Fruit fly (Drosophila melanogaster) whole organism, embryonic: Measurements from ENCODE around the gene AP-1mu.

Source experiments
- Bdp1 ChIP-seq: fragments of 200-800 bp; sonication (Bioruptor generic); optimal IDR thresholded peaks from 3 replicates; lab custom pipeline; 2016; ENCODE audit warnings: missing biosample characterization, missing genetic modification characterization
- CG10267 ChIP-seq: fragments of 200-800 bp; sonication (Bioruptor generic); optimal IDR thresholded peaks from 2 replicates; lab custom pipeline; 2018; ENCODE audit warnings: missing biosample characterization, mild to moderate bottlenecking, missing genetic modification characterization, moderate library complexity
- CG12104 ChIP-seq: fragments of 200-800 bp; sonication (Bioruptor generic); optimal IDR thresholded peaks from 3 replicates; lab custom pipeline; 2016; ENCODE audit warnings: missing biosample characterization, missing genetic modification characterization
- CG12236 ChIP-seq: fragments of 200-800 bp; sonication (Bioruptor generic); optimal IDR thresholded peaks from 2 replicates; lab custom pipeline; 2016; ENCODE audit warnings: missing biosample characterization, missing genetic modification characterization
- CG12391 ChIP-seq: fragments of 200-800 bp; sonication (Bioruptor generic); optimal IDR thresholded peaks from 3 replicates; lab custom pipeline; 2018; ENCODE audit warnings: missing biosample characterization, mild to moderate bottlenecking, missing genetic modification characterization, moderate library complexity
- CG14014 ChIP-seq: fragments of 200-800 bp; sonication (Bioruptor generic); IDR thresholded peaks from 2 replicates; pipeline ENCODE4 v1.3.6; 2022; ENCODE audit warnings: missing biosample characterization, missing genetic modification characterization
- CG16779 ChIP-seq: fragments of 200-800 bp; sonication (Bioruptor generic); IDR thresholded peaks from 2 replicates; pipeline ENCODE4 v1.3.6; 2022; ENCODE audit warnings: missing biosample characterization, missing genetic modification characterization
- CG16863 ChIP-seq: fragments of 200-800 bp; sonication (Bioruptor generic); optimal IDR thresholded peaks from 3 replicates; lab custom pipeline; 2016; ENCODE audit warnings: missing biosample characterization, missing genetic modification characterization
- CG18599 ChIP-seq: fragments of 200-800 bp; sonication (Bioruptor generic); optimal IDR thresholded peaks from 3 replicates; lab custom pipeline; 2017; ENCODE audit warnings: missing biosample characterization, missing genetic modification characterization, mild to moderate bottlenecking, moderate library complexity, missing genetic modification reagents
- CG33213 ChIP-seq: fragments of 200-800 bp; sonication (Bioruptor generic); optimal IDR thresholded peaks from 3 replicates; lab custom pipeline; 2016; ENCODE audit warnings: missing biosample characterization, missing genetic modification characterization
- CG3726 ChIP-seq: fragments of 200-800 bp; sonication (Bioruptor generic); IDR thresholded peaks from 3 replicates; pipeline ENCODE4, ENCODE4 v1.3.6; 2022; ENCODE audit warnings: missing biosample characterization, missing genetic modification characterization
- CG7271 ChIP-seq: fragments of 200-800 bp; sonication (Bioruptor generic); optimal IDR thresholded peaks from 2 replicates; lab custom pipeline; 2018; ENCODE audit warnings: missing biosample characterization, mild to moderate bottlenecking, missing genetic modification characterization, moderate library complexity
- CG8924 ChIP-seq: fragments of 200-800 bp; optimal IDR thresholded peaks from 3 replicates; lab custom pipeline; 2019; ENCODE audit warnings: missing biosample characterization, mild to moderate bottlenecking, missing genetic modification characterization, moderate library complexity
- CG9797 ChIP-seq: fragments of 200-800 bp; sonication (Bioruptor generic); optimal IDR thresholded peaks from 3 replicates; lab custom pipeline; 2018; ENCODE audit warnings: missing biosample characterization, mild to moderate bottlenecking, missing genetic modification characterization
- CrebB ChIP-seq: fragments of 200-800 bp; sonication (Bioruptor generic); optimal IDR thresholded peaks from 3 replicates; lab custom pipeline; 2018; ENCODE audit warnings: missing biosample characterization, mild to moderate bottlenecking, missing genetic modification characterization
- D19A ChIP-seq: fragments of 200-800 bp; optimal IDR thresholded peaks from 3 replicates; lab custom pipeline; 2019; ENCODE audit warnings: missing biosample characterization, mild to moderate bottlenecking, missing genetic modification characterization, moderate library complexity
- Dref ChIP-seq: fragments of 200-800 bp; sonication (Bioruptor generic); IDR thresholded peaks from 2 replicates; pipeline ENCODE4 v1.3.6; 2022; ENCODE audit warnings: missing biosample characterization, missing genetic modification characterization
- Hr3 ChIP-seq: fragments of 200-800 bp; sonication (Bioruptor generic); optimal IDR thresholded peaks from 3 replicates; lab custom pipeline; 2016; ENCODE audit warnings: missing biosample characterization, missing genetic modification characterization
- Hr78 ChIP-seq, 2 experiments: fragments of 200-800 bp in 1 of 2; fragments of >200 bp in 1 of 2; sonication (Bioruptor generic) in 1 of 2; optimal IDR thresholded peaks; 2 replicates each; lab custom pipeline; 2017 to 2019; ENCODE audit warnings: missing biosample characterization in 2 of 2, missing genetic modification characterization in 2 of 2, mild to moderate bottlenecking in 1 of 2, moderate library complexity in 1 of 2
- Lpt ChIP-seq: fragments of >200 bp; optimal IDR thresholded peaks from 2 replicates; lab custom pipeline; 2018; ENCODE audit warnings: missing biosample characterization, missing genetic modification characterization
- Mad ChIP-seq: fragments of 200-800 bp; sonication (Bioruptor generic); optimal IDR thresholded peaks from 2 replicates; lab custom pipeline; 2016; ENCODE audit warnings: missing biosample characterization, missing genetic modification characterization
- NK7.1 ChIP-seq: fragments of 200-800 bp; sonication (Bioruptor generic); optimal IDR thresholded peaks from 3 replicates; lab custom pipeline; 2016; ENCODE audit warnings: missing biosample characterization, missing genetic modification characterization
- Rx ChIP-seq: fragments of 200-800 bp; sonication (Bioruptor generic); IDR thresholded peaks from 2 replicates; pipeline ENCODE4 v1.3.6; 2022; ENCODE audit warnings: missing biosample characterization, missing genetic modification characterization
- Vsx1 ChIP-seq: fragments of 200-800 bp; sonication (Bioruptor generic); optimal IDR thresholded peaks from 2 replicates; lab custom pipeline; 2017; ENCODE audit warnings: missing biosample characterization, mild to moderate bottlenecking, missing genetic modification characterization, missing genetic modification reagents
- Xbp1 ChIP-seq: fragments of 200-800 bp; sonication (Bioruptor generic); optimal IDR thresholded peaks from 3 replicates; lab custom pipeline; 2016; ENCODE audit warnings: missing biosample characterization, mild to moderate bottlenecking, missing genetic modification characterization
- ac ChIP-seq: fragments of 200-800 bp; sonication (Bioruptor generic); optimal IDR thresholded peaks from 3 replicates; lab custom pipeline; 2017; ENCODE audit warnings: missing biosample characterization, mild to moderate bottlenecking, missing genetic modification characterization
- dati ChIP-seq: fragments of 200-800 bp; sonication (Bioruptor generic); IDR thresholded peaks from 2 replicates; pipeline ENCODE4 v1.3.6; 2022; ENCODE audit warnings: missing biosample characterization, missing genetic modification characterization
- dm ChIP-seq: fragments of 200-800 bp; sonication (Bioruptor generic); optimal IDR thresholded peaks from 3 replicates; lab custom pipeline; 2016; ENCODE audit warnings: missing biosample characterization, missing genetic modification characterization
- dpn ChIP-seq, 2 experiments: fragments of 200-800 bp; sonication (Bioruptor generic); optimal IDR thresholded peaks; 3 replicates each; lab custom pipeline; 2016; ENCODE audit warnings: missing biosample characterization in 2 of 2, missing genetic modification characterization in 2 of 2
- emc ChIP-seq: fragments of 200-800 bp; sonication (Bioruptor generic); optimal IDR thresholded peaks from 2 replicates; lab custom pipeline; 2016; ENCODE audit warnings: missing biosample characterization, missing genetic modification characterization
- fu2 ChIP-seq: fragments of 200-800 bp; sonication (Bioruptor generic); optimal IDR thresholded peaks from 2 replicates; lab custom pipeline; 2016; ENCODE audit warnings: missing biosample characterization, missing genetic modification characterization
- gcm ChIP-seq: fragments of 200-800 bp; sonication (Bioruptor generic); optimal IDR thresholded peaks from 2 replicates; lab custom pipeline; 2019; ENCODE audit warnings: missing biosample characterization, mild to moderate bottlenecking, missing genetic modification characterization, moderate library complexity
- gfzf ChIP-seq: fragments of 200-800 bp; sonication (Bioruptor generic); optimal IDR thresholded peaks from 2 replicates; lab custom pipeline; 2016; ENCODE audit warnings: missing biosample characterization, mild to moderate bottlenecking, missing genetic modification characterization, moderate library complexity
- gsb ChIP-seq: fragments of 200-800 bp; sonication (Bioruptor generic); IDR thresholded peaks from 2 replicates; pipeline ENCODE4 v1.3.6; 2022; ENCODE audit warnings: missing biosample characterization, missing genetic modification characterization
- gt ChIP-seq: fragments of 200-800 bp; sonication (Bioruptor generic); IDR thresholded peaks from 2 replicates; pipeline ENCODE4 v1.3.6; 2022; ENCODE audit warnings: missing biosample characterization, missing genetic modification characterization
- lov ChIP-seq, 2 experiments: fragments of 200-800 bp in 1 of 2; fragments of >200 bp in 1 of 2; sonication (Bioruptor generic) in 1 of 2; IDR thresholded peaks in 1 of 2; optimal IDR thresholded peaks in 1 of 2; 2 replicates in 1 of 2; 3 replicates in 1 of 2; pipeline versions ENCODE4 v1.3.6 to Lab custom; 2017 to 2022; ENCODE audit warnings: missing biosample characterization in 1 of 2, missing genetic modification characterization in 1 of 2
- nmo ChIP-seq: fragments of 200-800 bp; sonication (Bioruptor generic); optimal IDR thresholded peaks from 2 replicates; lab custom pipeline; 2018; ENCODE audit warnings: missing biosample characterization, mild to moderate bottlenecking, missing genetic modification characterization, moderate library complexity
- onecut ChIP-seq: fragments of 200-800 bp; sonication (Bioruptor generic); IDR thresholded peaks from 2 replicates; pipeline ENCODE4 v1.3.6; 2022; ENCODE audit warnings: missing biosample characterization, missing genetic modification characterization
- p53 ChIP-seq: fragments of 200-800 bp; sonication (Bioruptor generic); optimal IDR thresholded peaks from 2 replicates; lab custom pipeline; 2016; ENCODE audit warnings: missing biosample characterization, missing genetic modification characterization
- peb ChIP-seq: fragments of 200-800 bp; sonication (Bioruptor generic); IDR thresholded peaks from 2 replicates; pipeline ENCODE4 v1.3.6; 2022; ENCODE audit warnings: missing biosample characterization, missing genetic modification characterization
- pho ChIP-seq: fragments of 200-800 bp; sonication (Bioruptor generic); optimal IDR thresholded peaks from 2 replicates; lab custom pipeline; 2016; ENCODE audit warnings: missing biosample characterization, missing genetic modification characterization
- phol ChIP-seq: fragments of 200-800 bp; sonication (Bioruptor generic); optimal IDR thresholded peaks from 3 replicates; lab custom pipeline; 2018; ENCODE audit warnings: missing biosample characterization, mild to moderate bottlenecking, missing genetic modification characterization, moderate library complexity
- sima ChIP-seq: fragments of 200-800 bp; sonication (Bioruptor generic); optimal IDR thresholded peaks from 2 replicates; lab custom pipeline; 2016; ENCODE audit warnings: missing biosample characterization, missing genetic modification characterization
- tin ChIP-seq: fragments of 200-800 bp; sonication (Bioruptor generic); optimal IDR thresholded peaks from 3 replicates; lab custom pipeline; 2016; ENCODE audit warnings: missing biosample characterization, missing genetic modification characterization
- tio ChIP-seq: fragments of 200-800 bp; sonication (Bioruptor generic); optimal IDR thresholded peaks from 2 replicates; lab custom pipeline; 2017; ENCODE audit warnings: missing biosample characterization, missing genetic modification characterization, inconsistent platforms
- tll ChIP-seq, 2 experiments: fragments of 200-800 bp in 1 of 2; fragments of >200 bp in 1 of 2; sonication (Bioruptor generic) in 1 of 2; optimal IDR thresholded peaks; 2 replicates each; lab custom pipeline; 2017 to 2019; ENCODE audit warnings: missing biosample characterization in 2 of 2, missing genetic modification characterization in 2 of 2, mild to moderate bottlenecking in 1 of 2, moderate library complexity in 1 of 2
- twi ChIP-seq: fragments of 200-800 bp; optimal IDR thresholded peaks from 2 replicates; lab custom pipeline; 2019; ENCODE audit warnings: missing biosample characterization, mild to moderate bottlenecking, missing genetic modification characterization, moderate library complexity

The AP-1mu gene

dm6 chr3R:9529387-9529897 lies 29.9 kb downstream of the AP-1mu start (continued):
- no peak for TF ChIP-seq fu2
- no peak for TF ChIP-seq dm (GFP tag; lab: Kevin White, UChicago)
- no peak for TF ChIP-seq CG33213 (GFP tag; lab: Kevin White, UChicago)
- TF ChIP-seq Mad: no peak
- no peak for TF ChIP-seq onecut (GFP tag; lab: Robert Waterston, UW)
- peak; percentile 57 for TF ChIP-seq CG18599
- no peak for TF ChIP-seq CG12391 (tag; lab: Kevin White, UChicago)
- TF ChIP-seq tll (GFP tag; optimal IDR thresholded peaks at IDR 0.05; lab: Kevin White, UChicago): no peak
- no peak for TF ChIP-seq Vsx1
- no peak for TF ChIP-seq p53

dm6 chr3R:9527907-9528842 lies 31.1 kb downstream of the AP-1mu start:
- TF ChIP-seq Xbp1 (GFP tag; lab: Kevin White, UChicago): peak; percentile 78
- TF ChIP-seq gt (GFP tag; lab: Robert Waterston, UW): no peak
- TF ChIP-seq twi (tag; lab: Kevin White, UChicago): no peak
- no peak for TF ChIP-seq CG9797 (GFP tag; lab: Kevin White, UChicago)
- peak; percentile 77 for TF ChIP-seq nmo (GFP tag; lab: Kevin White, UChicago)
- TF ChIP-seq CG12104 (GFP tag; lab: Kevin White, UChicago): peak; percentile 76
- TF ChIP-seq NK7.1: peak; percentile 86
- peak; percentile 75 for TF ChIP-seq tio (GFP tag; lab: Kevin White, UChicago)
- peak; percentile 64 for TF ChIP-seq Hr3 (GFP tag; lab: Kevin White, UChicago)
- peak; percentile 90 for TF ChIP-seq gsb (GFP tag; lab: Robert Waterston, UW)
- peak; percentile 84 to 92 for TF ChIP-seq dpn (GFP tag; optimal IDR thresholded peaks at IDR 0.05; lab: Kevin White, UChicago)
- peak; percentile 7 for TF ChIP-seq CG12236 (GFP tag; lab: Kevin White, UChicago)
- peak; percentile 86 for TF ChIP-seq CG3726
- TF ChIP-seq CG16779 (GFP tag; lab: Robert Waterston, UW): peak; percentile 95
- TF ChIP-seq ac: no peak
- TF ChIP-seq peb (GFP tag; lab: Robert Waterston, UW): peak; percentile 65; the same call in 1 of the 2 replicates
- TF ChIP-seq tin (GFP tag; lab: Kevin White, UChicago): peak; percentile 89
- peak; percentile 68 for TF ChIP-seq dati
- TF ChIP-seq CG10267: peak; percentile 64
- peak; percentile 77 for TF ChIP-seq CG8924
- peak; percentile 17 for TF ChIP-seq CG7271 (tag; lab: Kevin White, UChicago)
- TF ChIP-seq lov (optimal IDR thresholded peaks at IDR 0.05; lab: Kevin White, UChicago): no peak
- TF ChIP-seq lov (GFP tag; IDR thresholded peaks at IDR 0.05; lab: Robert Waterston, UW): peak; percentile 43; the same call in 1 of the 3 replicates
- TF ChIP-seq Hr78 (GFP tag; optimal IDR thresholded peaks at IDR 0.05; lab: Kevin White, UChicago): peak in 1 of 2 experiments; percentile 18
- TF ChIP-seq Rx (GFP tag; lab: Robert Waterston, UW): peak; percentile 81
- TF ChIP-seq gcm (GFP tag; lab: Kevin White, UChicago): peak; percentile 43
- TF ChIP-seq emc (GFP tag; lab: Kevin White, UChicago): peak; percentile 88
- TF ChIP-seq CrebB (tag; lab: Kevin White, UChicago): peak; percentile 75
- TF ChIP-seq sima (GFP tag; lab: Kevin White, UChicago): peak; percentile 63
- peak; percentile 90 for TF ChIP-seq CG14014
- peak; percentile 72 for TF ChIP-seq Bdp1
- peak; percentile 46; the same call in 1 of the 2 replicates for TF ChIP-seq Dref
- no peak for TF ChIP-seq gfzf (GFP tag; lab: Kevin White, UChicago)
- TF ChIP-seq phol (tag; lab: Kevin White, UChicago): peak; percentile 75
- peak; percentile 87 for TF ChIP-seq pho (GFP tag; lab: Kevin White, UChicago)
- peak; percentile 72 for TF ChIP-seq CG16863 (GFP tag; lab: Kevin White, UChicago)
- TF ChIP-seq D19A (tag; lab: Kevin White, UChicago): no peak
- no peak for TF ChIP-seq Lpt
